Fruit fly (Drosophila melanogaster): ENCODE results near the gene stac.

- TF ChIP-seq h (optimal IDR thresholded peaks at IDR 0.05) (no peak), ttk (optimal IDR thresholded peaks at IDR 0.05) (no peak), Myc (optimal IDR thresholded peaks at IDR 0.05) (no peak), psq (optimal IDR thresholded peaks at IDR 0.05) (no peak), insv (optimal IDR thresholded peaks at IDR 0.05) (no peak), Sin3A (optimal IDR thresholded peaks at IDR 0.05) (no peak)
Measured at dm6 chr3R:25039028-25039476, 17.0 kb upstream of the stac start, which contains the start of the genes Ythdf and bai.
